Worm (Caenorhabditis elegans) whole organism, L4/young adult: ENCODE results near the gene K10D6.4.

Source experiments
- W03F9.2 ChIP-seq: fragments of 150-350 bp; optimal IDR thresholded peaks from 2 replicates; lab custom pipeline; 2014; ENCODE audit warnings: missing biosample characterization, missing genetic modification characterization
- dao-5 ChIP-seq: sonication (generic microtip); optimal IDR thresholded peaks from 2 replicates; lab custom pipeline; 2016; ENCODE audit warnings: missing genotype, missing genetic modification characterization, moderate library complexity, missing compliant biosample characterization
- him-1 ChIP-seq: sonication (generic microtip); optimal IDR thresholded peaks from 2 replicates; lab custom pipeline; 2016; ENCODE audit warnings: missing genotype, missing genetic modification reagents, missing genetic modification characterization, missing compliant biosample characterization

DNA sequence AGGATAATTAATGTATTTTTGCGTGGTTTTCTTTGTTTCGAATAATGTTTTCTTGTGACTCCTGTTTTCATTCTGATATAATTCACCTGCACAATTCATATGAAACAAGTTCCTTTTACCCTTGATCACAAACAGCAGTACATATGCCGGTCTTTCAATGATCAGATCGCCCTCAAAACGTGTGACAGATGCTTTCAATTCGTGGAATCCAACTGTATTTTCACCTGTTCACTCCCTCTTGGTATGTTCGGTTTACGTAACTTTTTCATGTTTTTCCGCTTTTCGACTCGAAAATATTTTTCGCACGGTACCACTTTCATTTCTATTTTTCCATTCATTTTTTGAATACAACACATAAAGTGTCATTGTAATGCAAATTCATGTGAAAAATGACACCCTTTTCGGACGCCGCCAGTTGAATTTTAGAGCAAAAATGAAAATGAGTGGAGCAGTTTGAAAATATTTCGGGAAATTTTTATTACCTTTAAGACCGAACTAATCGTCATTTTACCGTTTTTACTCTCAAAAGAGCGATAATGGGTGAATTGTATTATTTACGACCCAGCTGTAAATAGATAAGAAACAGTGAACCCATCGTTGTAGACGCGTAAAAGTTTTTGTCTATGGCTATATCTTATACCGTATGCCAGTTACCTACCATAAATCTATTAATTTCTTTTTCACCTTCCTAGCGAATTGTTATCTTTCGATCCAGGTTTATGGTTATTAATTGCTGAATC lies at the start of gene K10D6.4:
- TF ChIP-seq dao-5 (tag; lab: Kevin White, UChicago) (no peak), W03F9.2 (tag; lab: Kevin White, UChicago) (no peak), him-1 (no peak)
